Worm (Caenorhabditis elegans) whole organism, L4 larva: ENCODE measurements around the gene svh-5.

Experiments
- daf-12 ChIP-seq: fragments of 150-350 bp; optimal IDR thresholded peaks from 2 replicates; lab custom pipeline; 2014; ENCODE audit warnings: missing biosample characterization, missing genetic modification reagents, missing genetic modification characterization
- lsy-2 ChIP-seq, 2 experiments: fragments of 150-350 bp in 1 of 2; sonication (generic microtip) in 1 of 2; optimal IDR thresholded peaks; 2 replicates each; lab custom pipeline; 2014 to 2017; ENCODE audit warnings: missing biosample characterization in 2 of 2, missing genetic modification characterization in 2 of 2
- mxl-2 ChIP-seq: fragments of 200-800 bp; sonication (Bioruptor generic); conservative IDR thresholded peaks from 2 replicates; pipeline ENCODE4 v1.3.6; 2022; ENCODE audit warnings: missing genetic modification reagents, missing genetic modification characterization, missing compliant biosample characterization
- unc-39 ChIP-seq: sonication (generic microtip); optimal IDR thresholded peaks from 2 replicates; lab custom pipeline; 2017; ENCODE audit warnings: missing biosample characterization, missing genetic modification characterization
- unc-62 ChIP-seq, 3 experiments: fragments of 150-350 bp in 1 of 3; sonication (generic microtip); optimal IDR thresholded peaks in 2 of 3; peaks in 1 of 3; 1 replicate in 1 of 3; 2 replicates in 2 of 3; lab custom pipeline; 2014 to 2017; ENCODE audit warnings: missing biosample characterization in 3 of 3, missing genetic modification characterization in 3 of 3, missing genetic modification reagents in 3 of 3, missing genotype in 1 of 3

- TF ChIP-seq lsy-2 (tag; optimal IDR thresholded peaks at IDR 0.05; lab: Kevin White, UChicago) (no peak), unc-39 (no peak), unc-62 (GFP tag; optimal IDR thresholded peaks at IDR 0.05 in 1 of 2; lab: Kevin White, UChicago) (no peak), unc-62 (tag; optimal IDR thresholded peaks at IDR 0.05; lab: Kevin White, UChicago) (no peak), daf-12 (no peak), mxl-2 (GFP tag; lab: Robert Waterston, UW) (no peak)
Observed at ce11 chrX:15330664-15331063, 47.0 kb downstream of the svh-5 start, which contains the start of gene Y15E3A.4.
